Worm (Caenorhabditis elegans): Measurements from ENCODE around the gene F02A9.7.

Gene F02A9.7

ce11 chrIII:9030818-9031217 is 44.6 kb downstream of the F02A9.7 start:
- TF ChIP-seq R02D3.7 (tag; optimal IDR thresholded peaks at IDR 0.05) (no peak), nhr-77 (tag; optimal IDR thresholded peaks at IDR 0.05) (peak; percentile 16), daf-16 (GFP tag; optimal IDR thresholded peaks at IDR 0.05) (no peak), daf-16 (tag; optimal IDR thresholded peaks at IDR 0.05) (peak; percentile 61), Y48G9A.11 (GFP tag; IDR thresholded peaks at IDR 0.05) (no peak), hlh-30 (tag; optimal IDR thresholded peaks at IDR 0.05; ENCODE audit: insufficient read depth) (peak; percentile 10), pqm-1 (tag; optimal IDR thresholded peaks at IDR 0.05) (peak; percentile 54), ctbp-1 (GFP tag; IDR thresholded peaks at IDR 0.05) (no peak), unc-130 (GFP tag; optimal IDR thresholded peaks at IDR 0.05) (no peak), dve-1 (tag; optimal IDR thresholded peaks at IDR 0.05; ENCODE audit: insufficient read depth) (peak; percentile 15), nhr-28 (tag; optimal IDR thresholded peaks at IDR 0.05) (peak; percentile 13), ZK546.5 (tag; optimal IDR thresholded peaks at IDR 0.05) (no peak), mxl-3 (GFP tag; optimal IDR thresholded peaks at IDR 0.05) (no peak)

DNA sequence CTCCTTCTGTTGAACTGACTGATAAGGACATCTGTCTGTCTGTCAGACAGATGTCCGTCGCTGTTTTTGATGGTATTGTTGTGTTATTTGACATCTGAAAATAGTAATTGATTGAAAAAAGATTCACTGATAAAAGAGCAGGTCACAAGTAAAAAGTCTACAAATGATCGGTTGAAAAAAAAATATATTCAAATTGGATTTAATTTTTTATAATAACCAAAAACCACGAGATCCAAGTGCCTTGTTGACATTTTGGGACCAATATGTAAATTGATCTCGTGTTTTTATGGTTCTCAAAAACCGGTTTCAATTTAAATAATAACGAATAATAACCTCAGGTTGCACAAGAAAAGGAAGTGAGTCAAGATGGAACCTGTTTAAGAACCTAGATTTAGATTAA is 48.5 kb downstream of the F02A9.7 start, which contains the start of gene F59B2.13:
Gene F59B2.13 (minus strand): TSS at position 101 of the 400 bp plus-strand sequence.
- TF ChIP-seq pha-4 (GFP tag; IDR thresholded peaks at IDR 0.05): no peak
- no peak for TF ChIP-seq pha-4 (tag; optimal IDR thresholded peaks at IDR 0.05)
- TF ChIP-seq daf-19 (GFP tag; conservative IDR thresholded peaks at IDR 0.05): no peak
- no peak for TF ChIP-seq mep-1 (tag; optimal IDR thresholded peaks at IDR 0.05)
- TF ChIP-seq snpc-1.2 (GFP tag; IDR thresholded peaks at IDR 0.05): no peak
- no peak for TF ChIP-seq spr-3 (GFP tag; optimal IDR thresholded peaks at IDR 0.05)
- TF ChIP-seq ZK337.2 (GFP tag; IDR thresholded peaks at IDR 0.05): no peak
- no peak for TF ChIP-seq Y105C5A.15 (GFP tag; IDR thresholded peaks at IDR 0.05)
- no peak for TF ChIP-seq zag-1 (tag; optimal IDR thresholded peaks at IDR 0.05)
